Fruit fly (Drosophila melanogaster): ENCODE measurements around the gene LSm-4.

The LSm-4 gene

dm6 chr2L:10413251-10414127 lies 8.5 kb upstream of the LSm-4 start, which contains the start of the genes CG5355 and Klp31E (continued):
- TF ChIP-seq tap (tag; optimal IDR thresholded peaks at IDR 0.05) (peak; percentile 65), CG6654 (GFP tag; optimal IDR thresholded peaks at IDR 0.05) (peak; percentile 42), yki (optimal IDR thresholded peaks at IDR 0.05) (no peak), CG6254 (GFP tag; optimal IDR thresholded peaks at IDR 0.05) (no peak), otp (GFP tag; IDR thresholded peaks at IDR 0.05) (no peak), hb (GFP tag; IDR thresholded peaks at IDR 0.05; ENCODE audit: partially characterized antibody) (no peak), fd3F (GFP tag; optimal IDR thresholded peaks at IDR 0.05) (peak; percentile 64), B-H2 (GFP tag; optimal IDR thresholded peaks at IDR 0.05) (no peak), CG6791 (GFP tag; IDR thresholded peaks at IDR 0.05; ENCODE audit: partially characterized antibody) (peak; percentile 57; the same call in 1 of the 3 replicates), Dip3 (GFP tag; optimal IDR thresholded peaks at IDR 0.05) (peak; percentile 46), mirr (GFP tag; optimal IDR thresholded peaks at IDR 0.05) (no peak), zfh2 (GFP tag; optimal IDR thresholded peaks at IDR 0.05) (peak; percentile 56), org-1 (GFP tag; optimal IDR thresholded peaks at IDR 0.05) (no peak), wek (GFP tag; optimal IDR thresholded peaks at IDR 0.05) (peak; percentile 89), prd (optimal IDR thresholded peaks at IDR 0.05) (no peak), prd (GFP tag; IDR thresholded peaks at IDR 0.05) (peak; percentile 73), CG3407 (GFP tag; optimal IDR thresholded peaks at IDR 0.05) (no peak), cad (GFP tag; optimal IDR thresholded peaks at IDR 0.05) (no peak), CG14965 (GFP tag; optimal IDR thresholded peaks at IDR 0.05; ENCODE audit: borderline replicate concordance) (no peak), Atf3 (GFP tag; optimal IDR thresholded peaks at IDR 0.05) (peak; percentile 51), CG9797 (GFP tag; optimal IDR thresholded peaks at IDR 0.05) (peak; percentile 34), C15 (GFP tag; IDR thresholded peaks at IDR 0.05) (no peak), CG12155 (GFP tag; optimal IDR thresholded peaks at IDR 0.05) (peak; percentile 41), CG10366 (GFP tag; IDR thresholded peaks at IDR 0.05) (no peak), br (optimal IDR thresholded peaks at IDR 0.05) (no peak), grn (GFP tag; optimal IDR thresholded peaks at IDR 0.05) (no peak), HHEX (GFP tag; optimal IDR thresholded peaks at IDR 0.05) (peak; percentile 54), CG3995 (GFP tag; optimal IDR thresholded peaks at IDR 0.05) (peak; percentile 10), E2f2 (GFP tag; IDR thresholded peaks at IDR 0.05) (no peak; the same call in 1 of the 2 replicates), Sry-δ (GFP tag; optimal IDR thresholded peaks at IDR 0.05) (peak; percentile 69), Hand (GFP tag; optimal IDR thresholded peaks at IDR 0.05) (no peak), lmd (GFP tag; IDR thresholded peaks at IDR 0.05) (peak; percentile 52), MTF-1 (GFP tag; optimal IDR thresholded peaks at IDR 0.05; ENCODE audit: borderline replicate concordance) (peak; percentile 9), chn (GFP tag; optimal IDR thresholded peaks at IDR 0.05) (peak; percentile 41), CG2889 (GFP tag; IDR thresholded peaks at IDR 0.05) (no peak), gce (GFP tag; IDR thresholded peaks at IDR 0.05) (peak; percentile 32; the same call in 1 of the 3 replicates), Dbx (GFP tag; IDR thresholded peaks at IDR 0.05) (peak; percentile 58; the same call in 1 of the 3 replicates), CG17912 (GFP tag; optimal IDR thresholded peaks at IDR 0.05) (no peak), ase (GFP tag; IDR thresholded peaks at IDR 0.05) (peak; percentile 4; the same call in 1 of the 3 replicates), gsb-n (tag; optimal IDR thresholded peaks at IDR 0.05) (no peak), Ravus (GFP tag; IDR thresholded peaks at IDR 0.05) (no peak), CG1647 (GFP tag; optimal IDR thresholded peaks at IDR 0.05) (peak; percentile 10), Fer2 (tag; optimal IDR thresholded peaks at IDR 0.05) (peak; percentile 36), CG10274 (GFP tag; optimal IDR thresholded peaks at IDR 0.05) (peak; percentile 1), CG42726 (GFP tag; IDR thresholded peaks at IDR 0.05; ENCODE audit: partially characterized antibody) (no peak), stwl (tag; optimal IDR thresholded peaks at IDR 0.05) (peak; percentile 3), sens-2 (GFP tag; IDR thresholded peaks at IDR 0.05) (no peak), Spps (tag; optimal IDR thresholded peaks at IDR 0.05) (peak; percentile 27), CG10209 (GFP tag; optimal IDR thresholded peaks at IDR 0.05) (peak; percentile 71), Jarid2 (GFP tag; optimal IDR thresholded peaks at IDR 0.05) (no peak)

All from whole organism, embryonic.